Worm (Caenorhabditis elegans) whole organism, dauer: ENCODE results near the gene abf-6.

ENCODE experiments used
- unc-62 ChIP-seq: sonication (generic microtip); optimal IDR thresholded peaks from 2 replicates; lab custom pipeline; 2017; ENCODE audit warnings: missing biosample characterization, missing genetic modification reagents, missing genetic modification characterization

The abf-6 gene

DNA sequence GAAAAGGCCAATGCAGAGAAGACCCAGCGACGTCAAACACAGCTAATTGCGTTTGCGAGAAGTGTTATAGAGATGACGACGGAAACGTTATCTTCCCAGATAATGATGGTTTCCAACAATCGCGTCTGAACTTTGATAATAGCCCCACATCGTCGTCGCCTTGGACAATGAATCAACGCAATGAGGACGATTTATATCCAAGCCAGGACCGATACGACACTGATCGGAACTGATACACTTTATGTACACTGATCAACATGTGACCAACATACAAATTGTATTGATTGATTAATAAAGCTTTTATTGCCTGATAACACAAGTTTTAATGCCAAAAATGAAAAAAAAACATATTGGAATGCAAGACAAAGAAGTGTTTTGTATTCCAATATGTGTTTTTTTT lies 843 bp upstream of the abf-6 start:
- TF ChIP-seq unc-62 (GFP tag; lab: Kevin White, UChicago), result no peak

DNA sequence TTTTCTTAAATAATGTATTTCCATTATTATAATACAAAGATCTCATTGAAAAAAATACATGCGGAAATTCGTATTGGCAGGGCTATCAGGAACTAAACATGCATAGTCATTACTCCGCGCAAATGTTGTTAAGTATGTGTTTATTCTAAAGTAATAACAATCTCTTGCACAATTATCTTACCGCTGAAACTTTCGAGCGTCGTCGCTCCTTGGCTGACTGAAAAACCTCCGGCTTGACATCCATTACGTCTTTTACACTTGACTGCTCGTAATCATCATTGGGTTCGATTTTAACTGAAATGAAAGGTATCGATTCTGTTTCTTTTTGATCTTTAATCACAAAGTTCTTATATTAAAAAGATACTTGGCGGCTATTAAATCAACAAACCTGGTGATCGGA lies 5.9 kb downstream of the abf-6 start:
- TF ChIP-seq unc-62 (GFP tag; lab: Kevin White, UChicago), result no peak

DNA sequence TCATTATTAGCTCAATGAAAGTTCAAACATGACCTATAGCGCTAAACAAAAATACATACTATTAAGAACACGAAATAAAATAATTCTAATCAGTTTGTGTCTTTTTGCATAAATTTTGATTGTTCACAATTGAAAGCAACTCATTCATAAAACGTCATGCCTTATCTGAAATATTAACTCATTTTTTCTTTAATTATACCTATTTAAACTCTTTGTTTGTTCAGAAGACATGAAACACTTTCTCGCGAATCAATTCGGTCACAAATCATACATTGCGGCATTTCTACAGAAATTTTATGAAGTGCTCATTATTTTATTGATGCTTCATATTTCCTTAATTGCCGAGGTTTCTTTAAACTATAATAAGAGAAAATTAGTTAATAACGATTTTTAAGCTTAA lies 13.0 kb downstream of the abf-6 start:
- TF ChIP-seq unc-62 (GFP tag; lab: Kevin White, UChicago), result no peak

DNA sequence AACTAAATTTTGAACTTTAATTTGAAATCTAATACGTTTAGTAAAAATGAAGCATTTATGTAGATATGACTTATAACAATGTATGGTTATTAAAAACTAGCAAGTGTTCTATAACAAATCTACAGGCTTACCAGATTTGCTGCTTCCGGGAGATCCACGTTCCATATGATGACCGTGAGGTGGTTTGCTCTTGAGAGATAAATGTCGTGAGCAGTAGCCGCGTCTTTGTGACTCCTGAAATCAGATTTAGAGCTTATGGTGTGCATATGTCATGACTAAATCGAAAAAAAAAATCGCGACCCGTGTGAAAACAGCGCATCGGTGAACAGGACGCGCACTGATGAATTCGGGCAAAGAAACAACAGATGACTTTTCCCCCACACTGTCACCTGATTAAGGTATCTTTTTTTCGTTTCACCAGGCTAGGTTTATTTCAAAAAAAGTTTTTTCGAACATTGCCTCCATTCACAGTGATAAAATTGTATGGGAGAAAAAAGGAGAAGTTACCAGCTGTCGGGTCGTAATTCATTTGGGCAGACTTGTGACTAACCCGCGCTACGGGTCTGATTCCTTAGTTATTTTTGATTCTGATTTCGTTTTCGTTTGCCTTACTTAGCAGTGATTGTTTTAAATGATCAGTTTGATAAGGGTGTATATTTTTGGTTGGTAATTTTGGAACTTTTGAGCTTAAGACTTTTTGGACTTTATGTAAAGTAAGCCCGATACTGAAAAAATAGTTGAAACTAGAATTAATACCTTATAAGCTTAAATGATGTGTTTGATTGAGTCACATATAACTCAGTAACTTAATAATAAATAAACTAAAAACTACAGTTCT lies 14.4 kb downstream of the abf-6 start, which contains the start of gene nhr-27:
nhr-27 (minus strand) TSS at position 234 of the 838 bp plus-strand sequence.
- no peak for TF ChIP-seq unc-62 (GFP tag; lab: Kevin White, UChicago)

- no peak for TF ChIP-seq unc-62 (GFP tag; lab: Kevin White, UChicago)
These were observed 19.6 kb downstream of the abf-6 start, which contains the start of gene gei-3 for ce11 chrX:12813539-12813938. Gene gei-3, minus strand, starts transcription at chrX:12813639.

DNA sequence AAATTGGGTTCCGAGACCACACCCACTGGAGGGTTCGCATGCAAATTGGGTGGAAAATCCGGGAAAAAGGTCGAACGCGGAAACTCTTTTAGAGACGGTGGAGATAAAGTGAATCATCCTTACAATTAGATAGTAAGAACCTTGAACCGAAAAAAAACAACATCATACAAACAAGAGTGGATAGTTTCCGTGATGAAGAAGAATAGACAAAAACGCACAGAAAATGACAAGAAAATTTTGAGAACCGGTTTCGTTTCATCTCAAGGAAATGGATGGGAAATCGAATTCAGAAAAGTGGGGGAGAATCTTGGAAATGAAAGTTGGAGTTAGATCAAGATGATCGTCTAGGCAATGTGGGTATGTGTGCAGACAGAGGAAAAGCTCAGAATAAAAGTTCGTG lies 21.4 kb downstream of the abf-6 start:
- TF ChIP-seq unc-62 (GFP tag; lab: Kevin White, UChicago), result no peak

ce11 chrX:12818768-12819167 lies 24.9 kb downstream of the abf-6 start:
- TF ChIP-seq unc-62 (GFP tag; lab: Kevin White, UChicago), result no peak

DNA sequence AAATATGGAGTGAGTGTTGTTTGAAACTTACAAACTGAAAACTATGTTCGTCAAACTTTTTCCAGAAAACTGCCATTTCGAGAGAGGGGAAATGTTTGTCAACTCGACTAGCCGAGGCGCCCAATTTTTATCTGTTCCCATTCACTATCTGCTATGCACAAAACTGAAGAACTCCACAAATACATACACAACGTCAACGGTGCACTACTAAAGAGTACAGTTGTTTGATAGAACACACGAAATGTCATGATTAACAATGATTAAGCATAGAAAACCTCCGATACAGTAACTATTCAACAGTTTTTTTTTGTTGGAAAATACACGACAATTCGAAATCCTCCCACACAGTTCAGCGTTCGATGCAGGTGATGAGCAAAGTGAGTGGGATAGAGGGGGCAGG lies 25.6 kb downstream of the abf-6 start:
- TF ChIP-seq unc-62 (GFP tag; lab: Kevin White, UChicago), result no peak

- no peak for TF ChIP-seq unc-62 (GFP tag; lab: Kevin White, UChicago)
These were observed 31.3 kb downstream of the abf-6 start for ce11 chrX:12825174-12825573.

ce11 chrX:12826782-12827181 lies 32.9 kb downstream of the abf-6 start:
- TF ChIP-seq unc-62 (GFP tag; lab: Kevin White, UChicago), result no peak

DNA sequence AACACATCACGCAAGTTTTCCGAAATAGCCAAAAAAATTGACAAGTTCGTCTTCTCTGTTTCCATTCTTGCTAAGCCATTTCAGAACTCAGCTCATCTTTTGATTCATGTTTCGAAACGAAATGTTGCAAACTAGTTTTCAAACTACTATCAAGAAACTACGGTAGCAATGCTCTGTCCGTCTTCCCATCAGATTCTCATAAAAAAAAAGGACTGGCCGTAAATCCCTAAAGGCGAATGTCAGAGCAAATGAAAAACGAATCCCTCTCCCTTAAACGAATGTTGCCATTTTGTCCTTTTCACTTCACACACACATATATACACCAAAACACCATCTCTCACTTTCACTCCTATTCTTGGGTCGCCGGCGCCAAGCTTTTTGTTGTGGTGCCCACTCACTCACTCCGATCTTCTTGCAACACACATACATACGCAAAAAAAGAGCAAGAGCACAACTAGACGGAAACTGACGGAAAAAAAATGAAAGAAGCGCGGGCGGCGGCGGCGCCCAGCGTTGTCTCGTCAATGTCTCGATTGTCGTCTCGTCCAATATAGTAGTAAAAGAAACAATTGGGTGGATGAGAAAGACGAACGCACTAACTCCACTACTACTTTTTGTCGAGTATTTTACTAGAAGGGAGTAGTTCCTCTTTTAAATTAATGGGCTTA lies 34.0 kb downstream of the abf-6 start:
- TF ChIP-seq unc-62 (GFP tag; lab: Kevin White, UChicago), result no peak

DNA sequence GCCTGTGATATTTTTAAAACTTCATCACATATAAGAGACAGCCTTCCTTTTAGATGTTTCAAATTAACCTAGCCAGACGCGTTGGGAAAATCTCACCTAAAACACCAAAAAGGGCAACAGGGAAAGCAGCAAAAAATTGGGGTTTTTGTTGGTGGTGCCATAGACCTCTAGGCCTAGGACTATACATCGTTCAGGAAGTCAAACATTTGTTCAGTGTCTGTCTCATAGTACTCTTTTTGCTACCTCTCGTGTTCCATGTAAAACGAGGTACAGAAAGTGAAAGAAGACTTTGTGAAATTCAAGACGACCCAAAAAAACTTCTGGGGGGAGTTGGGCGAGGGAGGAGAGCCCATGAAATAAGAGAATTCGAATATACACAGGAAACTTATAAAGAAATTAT lies 35.1 kb downstream of the abf-6 start:
- no peak for TF ChIP-seq unc-62 (GFP tag; lab: Kevin White, UChicago)

- TF ChIP-seq unc-62 (GFP tag; lab: Kevin White, UChicago), result no peak
These were observed 40.9 kb downstream of the abf-6 start for ce11 chrX:12834848-12835247.

ce11 chrX:12843011-12843410 lies 49.1 kb downstream of the abf-6 start, which contains the start of gene C52G5.2:
Gene C52G5.2, plus strand, starts transcription at chrX:12843311.
- no peak for TF ChIP-seq unc-62 (GFP tag; lab: Kevin White, UChicago)

DNA sequence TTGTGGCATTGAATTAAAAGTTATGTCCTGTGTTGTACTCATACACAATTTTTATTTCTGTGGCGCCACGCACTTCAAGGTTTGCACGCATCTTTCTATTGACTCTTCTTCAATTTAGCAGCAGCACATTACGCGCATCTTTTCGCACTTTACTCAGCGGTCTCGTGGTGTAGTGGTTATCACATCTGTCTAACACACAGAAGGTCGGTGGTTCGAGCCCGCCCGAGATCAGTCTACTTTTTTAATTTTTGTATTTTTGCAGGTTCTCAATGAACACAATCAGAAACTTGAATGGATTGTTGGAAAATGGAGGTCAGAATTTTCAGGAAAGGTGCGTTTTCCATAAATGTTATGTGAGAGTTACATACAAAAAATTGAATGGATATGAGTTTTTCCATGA lies 49.6 kb downstream of the abf-6 start:
- TF ChIP-seq unc-62 (GFP tag; lab: Kevin White, UChicago), result no peak

DNA sequence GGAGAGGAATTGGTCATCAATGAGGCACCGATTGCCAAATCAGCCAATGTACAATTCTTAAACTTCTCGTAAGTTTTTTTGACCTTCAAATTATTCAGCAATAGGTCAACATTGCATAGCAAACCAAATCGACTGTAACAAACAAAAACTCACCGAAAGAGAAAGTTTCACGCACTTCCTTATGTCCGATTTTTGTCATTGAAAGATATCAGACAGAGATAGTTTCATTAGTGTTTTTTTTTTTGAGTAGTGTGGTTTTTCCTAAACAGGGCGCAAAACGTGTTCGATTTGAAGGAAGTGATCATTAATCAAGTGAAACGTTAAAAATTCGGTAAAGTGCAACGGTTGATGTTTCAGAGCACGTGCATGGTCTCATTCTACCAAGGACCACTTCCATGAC lies 50.3 kb downstream of the abf-6 start:
- TF ChIP-seq unc-62 (GFP tag; lab: Kevin White, UChicago), result no peak
